Fruit fly (Drosophila melanogaster) S2 (cell line): ENCODE results near the gene snRNP-U1-C.

ENCODE experiments used
- CG8478 ChIP-seq: fragments of >200 bp; optimal IDR thresholded peaks from 2 replicates; lab custom pipeline; 2018
- CTCF ChIP-seq, 2 experiments: fragments of >200 bp; optimal IDR thresholded peaks; 2 replicates each; lab custom pipeline; 2018

DNA sequence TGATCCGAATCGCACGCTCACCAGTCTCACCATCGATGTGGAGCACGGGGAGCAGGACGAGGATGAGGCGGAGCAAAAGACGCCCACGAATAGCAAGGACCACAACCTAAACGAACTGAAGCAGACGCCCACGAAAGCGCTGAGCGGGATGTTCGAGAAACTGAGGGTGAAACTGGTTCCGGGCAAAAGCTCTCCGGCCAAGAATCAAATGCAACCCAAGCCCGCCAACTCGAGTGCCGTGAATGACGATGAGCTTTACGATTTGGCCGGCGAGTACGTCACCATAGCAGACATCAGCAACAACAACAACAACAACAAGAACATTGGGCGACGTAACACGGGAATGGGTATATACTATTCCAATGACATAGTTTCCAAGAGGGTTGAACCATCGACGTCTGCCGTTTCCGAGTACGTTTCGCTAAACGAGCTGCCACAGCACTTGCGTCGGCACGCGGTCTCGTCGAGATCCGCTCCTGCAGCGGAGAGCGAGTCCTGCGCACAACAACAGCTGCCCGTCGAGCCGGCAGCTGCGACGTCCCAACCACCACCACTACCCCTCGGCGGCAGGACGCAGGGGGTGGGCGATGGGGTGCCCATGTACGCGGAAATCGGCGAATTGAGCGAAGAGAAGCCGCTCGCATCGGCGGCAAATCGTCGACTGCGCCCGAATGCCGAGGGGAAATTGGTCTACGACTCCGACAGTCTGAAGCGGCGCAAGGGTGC is 34.0 kb upstream of the snRNP-U1-C start:
- TF ChIP-seq CG8478 (lab: Kevin White, UChicago), result no peak
- TF ChIP-seq CTCF (optimal IDR thresholded peaks at IDR 0.05; lab: Kevin White, UChicago), result no peak
